Worm (Caenorhabditis elegans) whole organism, L3 larva: Measurements from ENCODE around the gene clec-54.

Source experiments
- R02D3.7 ChIP-seq: fragments of 150-350 bp; optimal IDR thresholded peaks from 2 replicates; lab custom pipeline; 2014; ENCODE audit warnings: missing biosample characterization, missing genetic modification characterization
- aly-2 ChIP-seq: fragments of 150-350 bp; optimal IDR thresholded peaks from 2 replicates; lab custom pipeline; 2014; ENCODE audit warnings: missing biosample characterization, missing genetic modification characterization
- ama-1 ChIP-seq: fragments of 150-350 bp; optimal IDR thresholded peaks from 2 replicates; lab custom pipeline; 2018
- ceh-16 ChIP-seq: sonication (generic microtip); optimal IDR thresholded peaks from 2 replicates; lab custom pipeline; 2017; ENCODE audit warnings: missing biosample characterization, missing genetic modification characterization
- ceh-28 ChIP-seq: fragments of 150-350 bp; optimal IDR thresholded peaks from 2 replicates; lab custom pipeline; 2014; ENCODE audit warnings: missing biosample characterization, missing genetic modification reagents, missing genetic modification characterization
- ceh-82 ChIP-seq: fragments of 150-350 bp; optimal IDR thresholded peaks from 2 replicates; lab custom pipeline; 2014; ENCODE audit warnings: missing biosample characterization, missing genetic modification characterization
- daf-12 ChIP-seq: fragments of 150-350 bp; optimal IDR thresholded peaks from 2 replicates; lab custom pipeline; 2014; ENCODE audit warnings: missing biosample characterization, missing genetic modification reagents, missing genetic modification characterization
- egl-27 ChIP-seq: sonication (generic microtip); optimal IDR thresholded peaks from 4 replicates; lab custom pipeline; 2017; ENCODE audit warnings: missing biosample characterization, missing genetic modification reagents, missing genetic modification characterization
- egl-5 ChIP-seq: fragments of 150-350 bp; optimal IDR thresholded peaks from 2 replicates; lab custom pipeline; 2017; ENCODE audit warnings: missing biosample characterization, missing genetic modification reagents, missing genetic modification characterization, inconsistent platforms
- elt-1 ChIP-seq: fragments of 150-350 bp; optimal IDR thresholded peaks from 2 replicates; lab custom pipeline; 2014; ENCODE audit warnings: missing biosample characterization, missing genetic modification characterization
- elt-2 ChIP-seq: sonication (generic microtip); optimal IDR thresholded peaks from 2 replicates; lab custom pipeline; 2016; ENCODE audit warnings: missing genetic modification reagents, mild to moderate bottlenecking, missing genetic modification characterization, missing compliant biosample characterization
- elt-3 ChIP-seq, 3 experiments: fragments of 150-350 bp in 1 of 3; sonication (generic microtip) in 2 of 3; optimal IDR thresholded peaks; 2 replicates in 2 of 3; 4 replicates in 1 of 3; lab custom pipeline; 2014 to 2017; ENCODE audit warnings: missing biosample characterization in 3 of 3, missing genetic modification characterization in 3 of 3
- eor-1 ChIP-seq, 2 experiments: fragments of 150-350 bp; optimal IDR thresholded peaks; 2 replicates each; lab custom pipeline; 2014 to 2018; ENCODE audit warnings: missing biosample characterization in 2 of 2, missing genetic modification characterization in 2 of 2
- fkh-2 ChIP-seq: fragments of 150-350 bp; optimal IDR thresholded peaks from 2 replicates; lab custom pipeline; 2014; ENCODE audit warnings: missing biosample characterization, missing genetic modification reagents, missing genetic modification characterization
- hmg-11 ChIP-seq: sonication (generic microtip); optimal IDR thresholded peaks from 2 replicates; lab custom pipeline; 2016; ENCODE audit warnings: missing genetic modification characterization, missing compliant biosample characterization
- jun-1 ChIP-seq: fragments of 150-350 bp; optimal IDR thresholded peaks from 2 replicates; lab custom pipeline; 2014; ENCODE audit warnings: missing biosample characterization, missing genetic modification reagents, missing genetic modification characterization
- lin-39 ChIP-seq: fragments of 150-350 bp; optimal IDR thresholded peaks from 2 replicates; lab custom pipeline; 2018; ENCODE audit warnings: missing biosample characterization, missing genetic modification reagents, missing genetic modification characterization
- lsy-12 ChIP-seq: sonication (generic microtip); optimal IDR thresholded peaks from 2 replicates; lab custom pipeline; 2016; ENCODE audit warnings: mild to moderate bottlenecking, missing genetic modification characterization, missing compliant biosample characterization
- mdl-1 ChIP-seq: fragments of 150-350 bp; optimal IDR thresholded peaks from 2 replicates; lab custom pipeline; 2014; ENCODE audit warnings: missing biosample characterization, missing genetic modification characterization
- nfya-1 ChIP-seq: sonication (generic microtip); optimal IDR thresholded peaks from 2 replicates; lab custom pipeline; 2017; ENCODE audit warnings: missing genetic modification characterization, mild to moderate bottlenecking, missing compliant biosample characterization, antibody characterized with exemption, moderate library complexity; ENCODE audit not compliant: insufficient read depth
- nhr-11 ChIP-seq: fragments of 150-350 bp; optimal IDR thresholded peaks from 2 replicates; lab custom pipeline; 2014; ENCODE audit warnings: missing biosample characterization, missing genetic modification characterization
- nhr-23 ChIP-seq: fragments of 150-350 bp; optimal IDR thresholded peaks from 2 replicates; lab custom pipeline; 2014; ENCODE audit warnings: missing biosample characterization, missing genetic modification reagents, missing genetic modification characterization
- nhr-237 ChIP-seq: fragments of 150-350 bp; optimal IDR thresholded peaks from 2 replicates; lab custom pipeline; 2014; ENCODE audit warnings: missing biosample characterization, missing genetic modification characterization
- nhr-25 ChIP-seq: sonication (generic microtip); optimal IDR thresholded peaks from 2 replicates; lab custom pipeline; 2017; ENCODE audit warnings: missing biosample characterization, missing genetic modification characterization
- nhr-28 ChIP-seq: fragments of 150-350 bp; optimal IDR thresholded peaks from 2 replicates; lab custom pipeline; 2014; ENCODE audit warnings: missing biosample characterization, missing genetic modification characterization
- nhr-67 ChIP-seq: fragments of 150-350 bp; optimal IDR thresholded peaks from 2 replicates; lab custom pipeline; 2014; ENCODE audit warnings: missing biosample characterization, missing genetic modification characterization
- nhr-77 ChIP-seq: fragments of 150-350 bp; optimal IDR thresholded peaks from 2 replicates; lab custom pipeline; 2014; ENCODE audit warnings: missing biosample characterization, missing genetic modification characterization
- pqm-1 ChIP-seq: fragments of 150-350 bp; optimal IDR thresholded peaks from 2 replicates; lab custom pipeline; 2017; ENCODE audit warnings: missing biosample characterization, missing genetic modification characterization, inconsistent platforms
- skn-1 ChIP-seq: fragments of 150-350 bp; optimal IDR thresholded peaks from 2 replicates; lab custom pipeline; 2014; ENCODE audit warnings: missing biosample characterization, missing genetic modification characterization
- snpc-4 ChIP-seq: fragments of 150-350 bp; optimal IDR thresholded peaks from 2 replicates; lab custom pipeline; 2014; ENCODE audit warnings: missing biosample characterization, missing genetic modification characterization
- tbx-2 ChIP-seq: sonication (generic microtip); optimal IDR thresholded peaks from 2 replicates; lab custom pipeline; 2016; ENCODE audit warnings: mild to moderate bottlenecking, missing genetic modification characterization, missing compliant biosample characterization
- unc-62 ChIP-seq: fragments of 150-350 bp; sonication (generic microtip); optimal IDR thresholded peaks from 4 replicates; lab custom pipeline; 2014; ENCODE audit warnings: missing biosample characterization, missing genetic modification reagents, missing genetic modification characterization
- ztf-4 ChIP-seq: fragments of 150-350 bp; optimal IDR thresholded peaks from 2 replicates; lab custom pipeline; 2014; ENCODE audit warnings: missing biosample characterization, missing genetic modification characterization

The clec-54 gene

ce11 chrV:14505745-14506214 lies 29.1 kb downstream of the clec-54 start (continued):
- TF ChIP-seq ztf-4 (tag; lab: Kevin White, UChicago) (no peak), lin-39 (tag; lab: Kevin White, UChicago) (no peak), skn-1 (tag; lab: Kevin White, UChicago) (no peak), nhr-28 (tag; lab: Kevin White, UChicago) (no peak), aly-2 (tag; lab: Kevin White, UChicago) (no peak), unc-62 (GFP tag; lab: Kevin White, UChicago) (no peak), daf-12 (tag; lab: Kevin White, UChicago) (no peak), elt-2 (tag; lab: Kevin White, UChicago) (peak; percentile 84), nhr-67 (tag; lab: Kevin White, UChicago) (no peak), ceh-82 (tag; lab: Kevin White, UChicago) (no peak), lsy-12 (tag; lab: Kevin White, UChicago) (no peak), pqm-1 (tag; lab: Kevin White, UChicago) (peak; percentile 42), nhr-77 (tag; lab: Kevin White, UChicago) (no peak), egl-27 (peak; percentile 2), hmg-11 (tag; lab: Kevin White, UChicago) (no peak)

ce11 chrV:14506713-14507675 lies 30.3 kb downstream of the clec-54 start:
- TF ChIP-seq daf-12 (tag; lab: Kevin White, UChicago), result no peak
- peak; percentile 100 for TF ChIP-seq elt-1 (tag; lab: Kevin White, UChicago)
- peak; percentile 70 for TF ChIP-seq nhr-25
- peak; percentile 1 for TF ChIP-seq nfya-1
- peak; percentile 59 for TF ChIP-seq egl-5 (tag; lab: Kevin White, UChicago)
- TF ChIP-seq ceh-28 (tag; lab: Kevin White, UChicago), result no peak
- no peak for TF ChIP-seq eor-1 (tag; optimal IDR thresholded peaks at IDR 0.05; lab: Kevin White, UChicago)
- TF ChIP-seq nhr-67 (tag; lab: Kevin White, UChicago), result no peak
- no peak for TF ChIP-seq nhr-11 (tag; lab: Kevin White, UChicago)
- no peak for TF ChIP-seq R02D3.7 (tag; lab: Kevin White, UChicago)
- TF ChIP-seq ama-1 (lab: Kevin White, UChicago), result no peak
- TF ChIP-seq elt-3 (tag; optimal IDR thresholded peaks at IDR 0.05; lab: Kevin White, UChicago), result peak in 1 of 3 experiments; percentile 15
- peak; percentile 91 for TF ChIP-seq nhr-23 (tag; lab: Kevin White, UChicago)
- TF ChIP-seq, all 47 proteins: peak for 6

ce11 chrV:14508005-14508521 lies 31.4 kb downstream of the clec-54 start, which contains the start of gene R02D5.1:
Gene R02D5.1, plus strand, starts transcription at chrV:14508249.
- no peak for TF ChIP-seq elt-1 (tag; lab: Kevin White, UChicago)
- no peak for TF ChIP-seq egl-27
- no peak for TF ChIP-seq nhr-25
- no peak for TF ChIP-seq ceh-28 (tag; lab: Kevin White, UChicago)
- no peak for TF ChIP-seq nhr-11 (tag; lab: Kevin White, UChicago)
- TF ChIP-seq elt-3 (tag; optimal IDR thresholded peaks at IDR 0.05; lab: Kevin White, UChicago), result no peak
- TF ChIP-seq pqm-1 (tag; lab: Kevin White, UChicago), result no peak
- no peak for TF ChIP-seq ceh-16 (tag; lab: Kevin White, UChicago)
- no peak for TF ChIP-seq snpc-4 (tag; lab: Kevin White, UChicago)
- no peak for TF ChIP-seq ztf-4 (tag; lab: Kevin White, UChicago)
- TF ChIP-seq lsy-12 (tag; lab: Kevin White, UChicago), result no peak

ce11 chrV:14508556-14508955 lies 31.9 kb downstream of the clec-54 start:
- no peak for TF ChIP-seq nhr-77 (tag; lab: Kevin White, UChicago)
- no peak for TF ChIP-seq aly-2 (tag; lab: Kevin White, UChicago)
- no peak for TF ChIP-seq egl-5 (tag; lab: Kevin White, UChicago)
- no peak for TF ChIP-seq pqm-1 (tag; lab: Kevin White, UChicago)
- TF ChIP-seq daf-12 (tag; lab: Kevin White, UChicago), result no peak
- TF ChIP-seq nhr-237 (tag; lab: Kevin White, UChicago), result no peak
- no peak for TF ChIP-seq lsy-12 (tag; lab: Kevin White, UChicago)
- no peak for TF ChIP-seq jun-1
- no peak for TF ChIP-seq fkh-2 (tag; lab: Kevin White, UChicago)
- no peak for TF ChIP-seq ama-1 (lab: Kevin White, UChicago)
- no peak for TF ChIP-seq nhr-11 (tag; lab: Kevin White, UChicago)
- no peak for TF ChIP-seq mdl-1 (tag; lab: Kevin White, UChicago)
- TF ChIP-seq tbx-2 (tag; lab: Kevin White, UChicago), result no peak
